ENCODE assay signal across 5 fruit fly cellular contexts in genomic region chrX:7323649-7324511, dm6.
A peak's percentile ranks its signal among the peaks of the same experiment; 100 is the strongest.
TF ChIP-seq lines count a peak whose summit lies in the region.

Gene Atg5 (minus strand): TSS chrX:7323770.
Gene Dok (plus strand): TSS chrX:7324214.

- no peak for TF ChIP-seq CTCF in whole organism, embryonic (GFP tag; optimal IDR thresholded peaks at IDR 0.05; lab: Kevin White, UChicago)

TF ChIP-seq in whole organism, adult, 20 proteins besides CTCF, POLR2A, EP300 and RAD21 (continues in another document):
- no peak for TF ChIP-seq pad (GFP tag; optimal IDR thresholded peaks at IDR 0.05; lab: Kevin White, UChicago)
- TF ChIP-seq tj (GFP tag; optimal IDR thresholded peaks at IDR 0.05; lab: Kevin White, UChicago), result peak; percentile 69
- TF ChIP-seq Mnt (GFP tag; optimal IDR thresholded peaks at IDR 0.05; lab: Kevin White, UChicago), result no peak
- TF ChIP-seq cic (GFP tag; optimal IDR thresholded peaks at IDR 0.05; lab: Kevin White, UChicago), result no peak
- TF ChIP-seq CG7101 (tag; optimal IDR thresholded peaks at IDR 0.05; lab: Kevin White, UChicago), result peak; percentile 2
- TF ChIP-seq CG33017 (tag; optimal IDR thresholded peaks at IDR 0.05; lab: Kevin White, UChicago), result no peak
- peak; percentile 44 for TF ChIP-seq CG14711 (tag; optimal IDR thresholded peaks at IDR 0.05; lab: Kevin White, UChicago)
- no peak for TF ChIP-seq kay (GFP tag; lab: Kevin White, UChicago; ENCODE audit: borderline replicate concordance)
- TF ChIP-seq CG5204 (GFP tag; optimal IDR thresholded peaks at IDR 0.05; lab: Kevin White, UChicago), result no peak
- no peak for TF ChIP-seq CG12768 (GFP tag; optimal IDR thresholded peaks at IDR 0.05; lab: Kevin White, UChicago)
- no peak for TF ChIP-seq ovo (GFP tag; optimal IDR thresholded peaks at IDR 0.05; lab: Kevin White, UChicago)
- TF ChIP-seq toe (GFP tag; optimal IDR thresholded peaks at IDR 0.05; lab: Kevin White, UChicago), result peak; percentile 19
- no peak for TF ChIP-seq CG11617 (GFP tag; optimal IDR thresholded peaks at IDR 0.05; lab: Kevin White, UChicago)
- TF ChIP-seq Clk (GFP tag; optimal IDR thresholded peaks at IDR 0.05; lab: Kevin White, UChicago), result no peak
- TF ChIP-seq CG7045 (GFP tag; optimal IDR thresholded peaks at IDR 0.05; lab: Kevin White, UChicago), result no peak
- no peak for TF ChIP-seq cnc (optimal IDR thresholded peaks at IDR 0.05; lab: Kevin White, UChicago)
- no peak for TF ChIP-seq bab1 (GFP tag; optimal IDR thresholded peaks at IDR 0.05; lab: Kevin White, UChicago)
- TF ChIP-seq CG1620 (GFP tag; optimal IDR thresholded peaks at IDR 0.05; lab: Kevin White, UChicago), result peak; percentile 36
- TF ChIP-seq Hr96 (GFP tag; optimal IDR thresholded peaks at IDR 0.05; lab: Kevin White, UChicago), result no peak

TF ChIP-seq in whole organism, embryonic, 481 proteins besides CTCF, POLR2A, EP300 and RAD21 (continues in another document):
- TF ChIP-seq repo (GFP tag; optimal IDR thresholded peaks at IDR 0.05; lab: Kevin White, UChicago) (no peak), Nf-YC (tag; optimal IDR thresholded peaks at IDR 0.05; lab: Kevin White, UChicago) (peak; percentile 44), Scr (GFP tag; IDR thresholded peaks at IDR 0.05; lab: Robert Waterston, UW; ENCODE audit: partially characterized antibody) (peak; percentile 67), Doc3 (GFP tag; IDR thresholded peaks at IDR 0.05; lab: Robert Waterston, UW; ENCODE audit: partially characterized antibody) (peak; percentile 58; the same call in 1 of the 3 replicates), CG13894 (tag; optimal IDR thresholded peaks at IDR 0.05; lab: Kevin White, UChicago) (peak; percentile 5), bab2 (GFP tag; optimal IDR thresholded peaks at IDR 0.05; lab: Kevin White, UChicago) (peak; percentile 9), vnd (GFP tag; IDR thresholded peaks at IDR 0.05; lab: Robert Waterston, UW; ENCODE audit: partially characterized antibody) (peak; percentile 28; the same call in 1 of the 3 replicates), CG6765 (GFP tag; optimal IDR thresholded peaks at IDR 0.05; lab: Kevin White, UChicago) (no peak), Oli (tag; optimal IDR thresholded peaks at IDR 0.05; lab: Kevin White, UChicago) (no peak), fu2 (GFP tag; optimal IDR thresholded peaks at IDR 0.05; lab: Kevin White, UChicago) (peak; percentile 0), CG31441 (GFP tag; IDR thresholded peaks at IDR 0.05; lab: Robert Waterston, UW) (peak; percentile 59; the same call in 1 of the 2 replicates), CG2712 (tag; optimal IDR thresholded peaks at IDR 0.05; lab: Kevin White, UChicago) (peak; percentile 49), ewg (GFP tag; optimal IDR thresholded peaks at IDR 0.05; lab: Kevin White, UChicago) (peak; percentile 14), sob (GFP tag; IDR thresholded peaks at IDR 0.05; lab: Robert Waterston, UW) (peak; percentile 51; the same call in 1 of the 2 replicates), ind (GFP tag; optimal IDR thresholded peaks at IDR 0.05; lab: Kevin White, UChicago) (peak; percentile 34), bbx (GFP tag; IDR thresholded peaks at IDR 0.05; lab: Robert Waterston, UW; ENCODE audit: partially characterized antibody) (peak; percentile 14; the same call in 1 of the 2 replicates)

TF ChIP-seq in whole organism, prepupa, 60 proteins besides CTCF, POLR2A, EP300 and RAD21:
- TF ChIP-seq Eip78C (GFP tag; lab: Kevin White, UChicago) (peak; percentile 20), cyc (GFP tag; optimal IDR thresholded peaks at IDR 0.05; lab: Kevin White, UChicago) (peak; percentile 33), Hr38 (GFP tag; optimal IDR thresholded peaks at IDR 0.05; lab: Kevin White, UChicago) (no peak), Sox14 (GFP tag; optimal IDR thresholded peaks at IDR 0.05; lab: Kevin White, UChicago) (peak; percentile 51), CG8119 (GFP tag; IDR thresholded peaks at IDR 0.05; lab: Robert Waterston, UW) (no peak), Hr39 (GFP tag; optimal IDR thresholded peaks at IDR 0.05; lab: Kevin White, UChicago) (peak; percentile 14), CG6792 (GFP tag; optimal IDR thresholded peaks at IDR 0.05; lab: Kevin White, UChicago) (no peak), eg (GFP tag; IDR thresholded peaks at IDR 0.05; lab: Robert Waterston, UW) (0 out of 3 replicates have a peak, but pooled peaks have one; percentile 22), CG6854 (GFP tag; optimal IDR thresholded peaks at IDR 0.05; lab: Kevin White, UChicago) (no peak), CG10631 (GFP tag; optimal IDR thresholded peaks at IDR 0.05; lab: Kevin White, UChicago) (peak; percentile 36), OdsH (GFP tag; optimal IDR thresholded peaks at IDR 0.05; lab: Kevin White, UChicago) (peak; percentile 7), CG31627 (GFP tag; optimal IDR thresholded peaks at IDR 0.05; lab: Kevin White, UChicago) (peak; percentile 31), fd59A (GFP tag; optimal IDR thresholded peaks at IDR 0.05; lab: Kevin White, UChicago) (no peak), fkh (GFP tag; optimal IDR thresholded peaks at IDR 0.05; lab: Kevin White, UChicago) (peak; percentile 28), CG8319 (GFP tag; optimal IDR thresholded peaks at IDR 0.05; lab: Kevin White, UChicago) (no peak), CG15336 (GFP tag; IDR thresholded peaks at IDR 0.05; lab: Robert Waterston, UW) (no peak), Blimp-1 (GFP tag; optimal IDR thresholded peaks at IDR 0.05; lab: Kevin White, UChicago) (no peak), topi (GFP tag; optimal IDR thresholded peaks at IDR 0.05; lab: Kevin White, UChicago) (no peak), CG3032 (tag; optimal IDR thresholded peaks at IDR 0.05; lab: Kevin White, UChicago) (peak; percentile 16)

TF ChIP-seq in whole organism, pupa, 21 proteins besides CTCF, POLR2A, EP300 and RAD21:
- TF ChIP-seq CG8301 (tag; optimal IDR thresholded peaks at IDR 0.05; lab: Kevin White, UChicago) (no peak), Pif1B (GFP tag; optimal IDR thresholded peaks at IDR 0.05; lab: Kevin White, UChicago) (peak; percentile 10)

TF ChIP-seq in whole organism, wandering third instar larva, 38 proteins besides CTCF, POLR2A, EP300 and RAD21:
- peak; percentile 33 for TF ChIP-seq HLH106 (tag; optimal IDR thresholded peaks at IDR 0.05; lab: Kevin White, UChicago)
- peak; percentile 41 for TF ChIP-seq Myc (optimal IDR thresholded peaks at IDR 0.05; lab: Kevin White, UChicago)
- TF ChIP-seq Rel (GFP tag; optimal IDR thresholded peaks at IDR 0.05; lab: Kevin White, UChicago), result no peak
- peak; percentile 68 for TF ChIP-seq Rel (tag; optimal IDR thresholded peaks at IDR 0.05; lab: Kevin White, UChicago)
- peak; percentile 20 for TF ChIP-seq Hr83 (GFP tag; optimal IDR thresholded peaks at IDR 0.05; lab: Kevin White, UChicago; ENCODE audit: poor library complexity, severe bottlenecking)
- TF ChIP-seq h (GFP tag; optimal IDR thresholded peaks at IDR 0.05; lab: Kevin White, UChicago), result peak; percentile 15
- TF ChIP-seq foxo (GFP tag; optimal IDR thresholded peaks at IDR 0.05; lab: Kevin White, UChicago), result peak in 1 of 2 experiments; percentile 43
- TF ChIP-seq Hnf4 (GFP tag; optimal IDR thresholded peaks at IDR 0.05; lab: Kevin White, UChicago), result peak; percentile 17
- no peak for TF ChIP-seq Hr78 (GFP tag; optimal IDR thresholded peaks at IDR 0.05; lab: Kevin White, UChicago)
- no peak for TF ChIP-seq CG32264 (GFP tag; optimal IDR thresholded peaks at IDR 0.05; lab: Kevin White, UChicago)
- peak; percentile 11 for TF ChIP-seq rgr (GFP tag; optimal IDR thresholded peaks at IDR 0.05; lab: Kevin White, UChicago)
